Worm (Caenorhabditis elegans) whole organism, midembryonic: Measurements from ENCODE around the gene sucl-1.

Source experiments
- T22C8.4 ChIP-seq: fragments of 200-800 bp; sonication (Bioruptor generic); IDR thresholded peaks from 2 replicates; pipeline ENCODE4 v1.3.6; 2022; ENCODE audit warnings: missing genetic modification characterization, missing compliant biosample characterization
- cog-1 ChIP-seq: sonication (generic microtip); optimal IDR thresholded peaks from 2 replicates; lab custom pipeline; 2016; ENCODE audit warnings: missing genetic modification characterization, missing compliant biosample characterization
- flt-1 ChIP-seq: fragments of 200-800 bp; sonication (Bioruptor generic); IDR thresholded peaks from 2 replicates; pipeline ENCODE4 v1.3.6; 2022; ENCODE audit warnings: missing genetic modification characterization, missing compliant biosample characterization
- klf-2 ChIP-seq: fragments of 200-800 bp; sonication (Bioruptor generic); conservative IDR thresholded peaks from 2 replicates; pipeline ENCODE4 v1.3.6; 2022; ENCODE audit warnings: missing genetic modification reagents, missing genetic modification characterization, missing compliant biosample characterization
- med-1 ChIP-seq: sonication (generic microtip); optimal IDR thresholded peaks from 2 replicates; lab custom pipeline; 2017; ENCODE audit warnings: missing genetic modification characterization, mild to moderate bottlenecking, missing compliant biosample characterization, antibody characterized with exemption, missing genetic modification reagents; ENCODE audit not compliant: insufficient read depth
- ref-1 ChIP-seq: fragments of 200-800 bp; sonication (Bioruptor generic); conservative IDR thresholded peaks from 2 replicates; pipeline ENCODE4 v1.3.6; 2022; ENCODE audit warnings: missing genetic modification reagents, missing genetic modification characterization, missing compliant biosample characterization
- tab-1 ChIP-seq: fragments of 200-800 bp; sonication (Bioruptor generic); IDR thresholded peaks from 2 replicates; pipeline ENCODE4 v1.3.6; 2022; ENCODE audit warnings: missing genetic modification characterization, missing compliant biosample characterization
- ztf-23 ChIP-seq: fragments of 200-800 bp; sonication (Bioruptor generic); IDR thresholded peaks from 2 replicates; pipeline ENCODE4 v1.3.6; 2022; ENCODE audit warnings: missing genetic modification reagents, missing genetic modification characterization, missing compliant biosample characterization
- ztf-29 ChIP-seq: fragments of 200-800 bp; sonication (Bioruptor generic); IDR thresholded peaks from 2 replicates; pipeline ENCODE4 v1.3.6; 2022; ENCODE audit warnings: missing genetic modification reagents, missing genetic modification characterization, missing compliant biosample characterization

Gene sucl-1

ce11 chrX:14724139-14724538 is 29.7 kb upstream of the sucl-1 start:
- peak; percentile 35; the same call in 1 of the 2 replicates for TF ChIP-seq flt-1 (GFP tag; lab: Robert Waterston, UW)

ce11 chrX:14724935-14725334 is 28.9 kb upstream of the sucl-1 start:
- no peak for TF ChIP-seq med-1 (GFP tag; lab: Kevin White, UChicago)
- 0 out of 2 replicates have a peak, but pooled peaks have one; percentile 26 for TF ChIP-seq flt-1 (GFP tag; lab: Robert Waterston, UW)
- TF ChIP-seq ztf-23 (GFP tag; lab: Robert Waterston, UW), result no peak

DNA sequence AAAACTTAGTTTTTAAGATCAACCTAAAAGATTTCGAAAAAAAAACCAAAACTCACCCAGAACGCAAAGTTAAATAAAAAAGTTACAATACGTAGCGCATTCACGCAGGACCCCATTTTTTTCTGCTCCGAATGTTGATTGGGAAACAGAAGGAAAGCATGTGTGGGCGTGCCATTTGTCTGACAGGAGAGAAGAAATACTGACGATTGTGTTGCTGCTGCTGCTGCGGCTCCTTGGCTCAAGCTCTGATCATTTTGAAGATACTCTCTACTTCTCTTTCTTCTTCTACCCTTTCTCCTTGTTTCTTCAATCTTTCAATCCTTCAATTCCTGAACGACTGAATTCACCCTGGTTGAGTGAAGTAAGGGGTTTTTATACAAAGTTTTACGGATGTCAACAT is 24.5 kb upstream of the sucl-1 start, which contains the start of gene tsp-8:
TSS of gene tsp-8 (minus strand) at position 185 of the 400 bp plus-strand sequence.
- TF ChIP-seq ztf-29 (GFP tag; lab: Robert Waterston, UW) (no peak), T22C8.4 (no peak), tab-1 (GFP tag; lab: Robert Waterston, UW) (no peak), flt-1 (GFP tag; lab: Robert Waterston, UW) (no peak), ref-1 (no peak), cog-1 (tag; lab: Kevin White, UChicago) (no peak), klf-2 (GFP tag; lab: Robert Waterston, UW) (no peak), ztf-23 (GFP tag; lab: Robert Waterston, UW) (no peak), med-1 (GFP tag; lab: Kevin White, UChicago) (no peak)

DNA sequence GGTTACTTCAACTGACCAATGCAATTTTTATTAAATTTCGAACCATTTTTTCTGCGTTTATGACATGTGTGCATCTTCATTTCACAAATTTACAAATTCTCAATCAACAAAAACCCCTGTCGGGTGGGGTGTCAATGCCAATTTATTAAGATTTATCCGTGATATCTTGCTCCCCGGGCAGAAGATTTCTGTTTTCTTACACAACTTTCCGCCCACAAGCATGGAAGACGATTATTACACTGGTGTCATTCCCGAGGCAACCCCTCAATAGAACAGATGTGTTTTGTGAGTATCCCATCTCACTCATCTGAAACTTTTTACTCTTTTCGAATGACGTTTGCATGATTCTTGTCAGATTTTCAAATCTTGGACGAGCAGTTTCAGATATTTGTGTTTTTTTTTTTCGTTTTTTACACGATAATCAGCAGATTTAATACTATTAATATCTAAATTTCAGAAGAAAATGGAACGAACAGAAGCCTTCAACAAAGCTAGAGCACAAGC is 21.9 kb upstream of the sucl-1 start, which contains the start of gene F33C8.4:
TSS of gene F33C8.4 (plus strand) at position 454 of the 504 bp plus-strand sequence.
- TF ChIP-seq med-1 (GFP tag; lab: Kevin White, UChicago) (no peak), flt-1 (GFP tag; lab: Robert Waterston, UW) (no peak), ref-1 (no peak), ztf-23 (GFP tag; lab: Robert Waterston, UW) (no peak), tab-1 (GFP tag; lab: Robert Waterston, UW) (no peak), klf-2 (GFP tag; lab: Robert Waterston, UW) (no peak), cog-1 (tag; lab: Kevin White, UChicago) (no peak)

ce11 chrX:14736220-14736619 is 17.6 kb upstream of the sucl-1 start:
- TF ChIP-seq ztf-23 (GFP tag; lab: Robert Waterston, UW), result no peak
- no peak for TF ChIP-seq tab-1 (GFP tag; lab: Robert Waterston, UW)
- no peak for TF ChIP-seq med-1 (GFP tag; lab: Kevin White, UChicago)
- no peak for TF ChIP-seq cog-1 (tag; lab: Kevin White, UChicago)
- TF ChIP-seq klf-2 (GFP tag; lab: Robert Waterston, UW), result no peak
- TF ChIP-seq flt-1 (GFP tag; lab: Robert Waterston, UW), result no peak
- TF ChIP-seq ztf-29 (GFP tag; lab: Robert Waterston, UW), result no peak
- TF ChIP-seq ref-1, result no peak
- TF ChIP-seq T22C8.4, result no peak

- TF ChIP-seq tab-1 (GFP tag; lab: Robert Waterston, UW) (no peak), flt-1 (GFP tag; lab: Robert Waterston, UW) (no peak), ztf-23 (GFP tag; lab: Robert Waterston, UW) (no peak), T22C8.4 (no peak), cog-1 (tag; lab: Kevin White, UChicago) (no peak), klf-2 (GFP tag; lab: Robert Waterston, UW) (no peak), ref-1 (no peak), med-1 (GFP tag; lab: Kevin White, UChicago) (no peak), ztf-29 (GFP tag; lab: Robert Waterston, UW) (no peak)
Observed at ce11 chrX:14736955-14737621, 16.7 kb upstream of the sucl-1 start.

- TF ChIP-seq flt-1 (GFP tag; lab: Robert Waterston, UW), result no peak
- TF ChIP-seq ztf-29 (GFP tag; lab: Robert Waterston, UW), result no peak
- no peak for TF ChIP-seq cog-1 (tag; lab: Kevin White, UChicago)
- no peak for TF ChIP-seq tab-1 (GFP tag; lab: Robert Waterston, UW)
- no peak for TF ChIP-seq ztf-23 (GFP tag; lab: Robert Waterston, UW)
- TF ChIP-seq klf-2 (GFP tag; lab: Robert Waterston, UW), result no peak
- TF ChIP-seq ref-1, result no peak
- no peak for TF ChIP-seq T22C8.4
- TF ChIP-seq med-1 (GFP tag; lab: Kevin White, UChicago), result no peak
Observed at ce11 chrX:14737623-14738022, 16.2 kb upstream of the sucl-1 start.

DNA sequence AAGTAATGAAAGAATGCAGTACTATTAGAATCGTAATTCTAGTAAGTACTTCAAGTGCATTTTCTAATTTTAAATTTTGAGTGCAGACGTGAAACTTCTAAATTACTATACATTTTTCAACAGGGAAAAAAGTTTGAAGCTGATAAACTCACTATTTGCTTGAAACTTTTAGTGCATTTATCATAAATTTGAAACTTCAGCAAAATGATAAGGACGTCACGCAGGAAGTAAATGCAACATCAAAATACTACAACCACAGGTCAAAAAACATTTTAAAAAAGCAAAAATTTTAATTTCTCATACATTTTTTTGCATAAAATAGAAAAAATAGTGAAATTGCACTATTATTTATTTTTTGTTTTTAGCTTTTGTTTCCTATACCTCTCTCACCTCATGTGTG is 14.4 kb upstream of the sucl-1 start:
- no peak for TF ChIP-seq med-1 (GFP tag; lab: Kevin White, UChicago)
- TF ChIP-seq cog-1 (tag; lab: Kevin White, UChicago), result no peak
- no peak for TF ChIP-seq flt-1 (GFP tag; lab: Robert Waterston, UW)
- TF ChIP-seq ztf-29 (GFP tag; lab: Robert Waterston, UW), result no peak
- TF ChIP-seq T22C8.4, result no peak
- TF ChIP-seq ref-1, result no peak
- no peak for TF ChIP-seq ztf-23 (GFP tag; lab: Robert Waterston, UW)
- TF ChIP-seq tab-1 (GFP tag; lab: Robert Waterston, UW), result no peak
- no peak for TF ChIP-seq klf-2 (GFP tag; lab: Robert Waterston, UW)

DNA sequence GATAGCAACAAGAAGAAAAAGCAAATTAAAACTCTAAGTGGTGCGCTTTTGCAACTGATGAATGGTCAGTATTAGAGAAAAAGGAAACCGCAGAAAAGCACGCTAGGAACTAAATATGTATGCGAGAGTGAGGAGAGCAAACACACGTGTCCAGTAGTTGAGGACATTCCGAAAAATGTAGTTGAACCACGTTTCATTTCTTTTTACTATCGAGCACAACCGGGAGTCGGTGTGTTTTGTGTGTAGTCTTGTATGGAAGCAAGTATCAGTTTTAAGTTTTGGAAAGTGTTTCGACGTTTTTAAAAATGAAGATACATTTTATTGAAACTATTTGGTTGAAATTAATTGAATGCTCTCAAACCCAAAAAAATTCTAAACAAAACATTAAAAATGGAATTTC is 13.8 kb upstream of the sucl-1 start, which contains the start of gene C05G5.1:
TSS of gene C05G5.1 (minus strand) at position 101 of the 400 bp plus-strand sequence.
- TF ChIP-seq flt-1 (GFP tag; lab: Robert Waterston, UW) (no peak), med-1 (GFP tag; lab: Kevin White, UChicago) (no peak), ztf-29 (GFP tag; lab: Robert Waterston, UW) (no peak)
